Fruit fly (Drosophila melanogaster) whole organism, embryonic: Measurements from ENCODE around the gene CG7565.

Source experiments
- Bgb ChIP-seq: fragments of 200-800 bp; sonication (Bioruptor generic); IDR thresholded peaks from 2 replicates; pipeline ENCODE4 v1.3.6; 2022; ENCODE audit warnings: missing biosample characterization, missing genetic modification characterization; ENCODE audit not compliant: partially characterized antibody
- Blimp-1 ChIP-seq: fragments of 200-800 bp; sonication (Bioruptor generic); optimal IDR thresholded peaks from 3 replicates; lab custom pipeline; 2018; ENCODE audit warnings: missing biosample characterization, missing genetic modification characterization, mild to moderate bottlenecking, moderate library complexity, missing genetic modification reagents
- CG10209 ChIP-seq: fragments of 200-800 bp; sonication (Bioruptor generic); optimal IDR thresholded peaks from 3 replicates; lab custom pipeline; 2017; ENCODE audit warnings: missing biosample characterization, mild to moderate bottlenecking, missing genetic modification characterization, missing genetic modification reagents
- CG10366 ChIP-seq: fragments of 200-800 bp; sonication (Bioruptor generic); IDR thresholded peaks from 2 replicates; pipeline ENCODE4 v1.3.6; 2022; ENCODE audit warnings: missing biosample characterization, missing genetic modification characterization
- CG10959 ChIP-seq: fragments of 200-800 bp; sonication (Bioruptor generic); IDR thresholded peaks from 2 replicates; pipeline ENCODE4 v1.3.6; 2022; ENCODE audit warnings: missing biosample characterization, missing genetic modification characterization
- CG11247 ChIP-seq: fragments of 200-800 bp; sonication (Bioruptor generic); IDR thresholded peaks from 2 replicates; pipeline ENCODE4 v1.3.6; 2022; ENCODE audit warnings: missing biosample characterization, missing genetic modification characterization
- CG11398 ChIP-seq: fragments of 200-800 bp; sonication (Bioruptor generic); optimal IDR thresholded peaks from 2 replicates; lab custom pipeline; 2016; ENCODE audit warnings: missing biosample characterization, missing genetic modification characterization
- CG11696 ChIP-seq: fragments of 200-800 bp; sonication (Bioruptor generic); IDR thresholded peaks from 2 replicates; pipeline ENCODE4 v1.3.6; 2022; ENCODE audit warnings: missing biosample characterization, missing genetic modification characterization
- CG12155 ChIP-seq: fragments of 200-800 bp; sonication (Bioruptor generic); optimal IDR thresholded peaks from 3 replicates; lab custom pipeline; 2016; ENCODE audit warnings: missing biosample characterization, missing genetic modification characterization
- CG14441 ChIP-seq: fragments of 200-800 bp; sonication (Bioruptor generic); IDR thresholded peaks from 2 replicates; pipeline ENCODE4 v1.3.6; 2022; ENCODE audit warnings: missing biosample characterization, missing genetic modification characterization
- CG15696 ChIP-seq: fragments of 200-800 bp; sonication (Bioruptor generic); optimal IDR thresholded peaks from 2 replicates; lab custom pipeline; 2019; ENCODE audit warnings: missing biosample characterization, mild to moderate bottlenecking, missing genetic modification characterization, moderate library complexity
- CG17612 ChIP-seq: fragments of 200-800 bp; sonication (Bioruptor generic); IDR thresholded peaks from 2 replicates; pipeline ENCODE4 v1.3.6; 2022; ENCODE audit warnings: missing biosample characterization, missing genetic modification characterization
- CG2120 ChIP-seq: fragments of 200-800 bp; sonication (Bioruptor generic); optimal IDR thresholded peaks from 3 replicates; lab custom pipeline; 2016; ENCODE audit warnings: missing biosample characterization, missing genetic modification characterization
- CG2889 ChIP-seq: fragments of 200-800 bp; sonication (Bioruptor generic); IDR thresholded peaks from 3 replicates; pipeline ENCODE4 v1.3.6; 2022; ENCODE audit warnings: missing biosample characterization, missing genetic modification characterization
- CG3065 ChIP-seq: fragments of 200-800 bp; sonication (Bioruptor generic); optimal IDR thresholded peaks from 2 replicates; lab custom pipeline; 2016; ENCODE audit warnings: missing biosample characterization, missing genetic modification characterization
- CG31365 ChIP-seq: fragments of 200-800 bp; sonication (Bioruptor generic); optimal IDR thresholded peaks from 2 replicates; lab custom pipeline; 2018; ENCODE audit warnings: missing biosample characterization, mild to moderate bottlenecking, missing genetic modification characterization
- CG34376 ChIP-seq: fragments of 200-800 bp; sonication (Bioruptor generic); optimal IDR thresholded peaks from 2 replicates; lab custom pipeline; 2018; ENCODE audit warnings: missing biosample characterization, mild to moderate bottlenecking, missing genetic modification characterization
- CG42726 ChIP-seq: fragments of 200-800 bp; sonication (Bioruptor generic); IDR thresholded peaks from 2 replicates; pipeline ENCODE4 v1.3.6; 2022; ENCODE audit warnings: missing biosample characterization, missing genetic modification characterization; ENCODE audit not compliant: partially characterized antibody
- CG4282 ChIP-seq: fragments of 200-800 bp; sonication (Bioruptor generic); optimal IDR thresholded peaks from 2 replicates; lab custom pipeline; 2016; ENCODE audit warnings: missing biosample characterization, missing genetic modification characterization
- CG6654 ChIP-seq: fragments of 200-800 bp; sonication (Bioruptor generic); optimal IDR thresholded peaks from 2 replicates; lab custom pipeline; 2017; ENCODE audit warnings: missing biosample characterization, mild to moderate bottlenecking, missing genetic modification characterization
- CG7745 ChIP-seq: fragments of 200-800 bp; sonication (Bioruptor generic); optimal IDR thresholded peaks from 2 replicates; lab custom pipeline; 2018; ENCODE audit warnings: missing biosample characterization, mild to moderate bottlenecking, missing genetic modification characterization, moderate library complexity
- CG8290 ChIP-seq, 3 experiments: fragments of 200-800 bp; sonication (Bioruptor generic); optimal IDR thresholded peaks; 2 replicates each; lab custom pipeline; 2016 to 2019; ENCODE audit warnings: missing biosample characterization in 3 of 3, missing genetic modification characterization in 3 of 3, mild to moderate bottlenecking in 2 of 3, moderate library complexity in 1 of 3
- CG9609 ChIP-seq: fragments of 200-800 bp; sonication (Bioruptor generic); optimal IDR thresholded peaks from 3 replicates; lab custom pipeline; 2016; ENCODE audit warnings: missing biosample characterization, missing genetic modification characterization
- CoRest ChIP-seq: fragments of 200-800 bp; sonication (Bioruptor generic); optimal IDR thresholded peaks from 3 replicates; lab custom pipeline; 2018; ENCODE audit warnings: missing biosample characterization, mild to moderate bottlenecking, missing genetic modification characterization, moderate library complexity
- Dbx ChIP-seq: fragments of 200-800 bp; sonication (Bioruptor generic); IDR thresholded peaks from 3 replicates; pipeline ENCODE4 v1.3.6; 2022; ENCODE audit warnings: missing biosample characterization, missing genetic modification characterization
- Doc3 ChIP-seq: fragments of 200-800 bp; sonication (Bioruptor generic); IDR thresholded peaks from 3 replicates; pipeline ENCODE4 v1.3.6; 2022; ENCODE audit warnings: missing biosample characterization, missing genetic modification characterization; ENCODE audit not compliant: partially characterized antibody
- Dref ChIP-seq: fragments of 200-800 bp; sonication (Bioruptor generic); IDR thresholded peaks from 2 replicates; pipeline ENCODE4 v1.3.6; 2022; ENCODE audit warnings: missing biosample characterization, missing genetic modification characterization
- H2.0 ChIP-seq: fragments of 200-800 bp; sonication (Bioruptor generic); IDR thresholded peaks from 2 replicates; pipeline ENCODE4 v1.3.6; 2022; ENCODE audit warnings: missing biosample characterization, missing genetic modification characterization
- Hmr ChIP-seq: fragments of 200-800 bp; sonication (Bioruptor generic); optimal IDR thresholded peaks from 3 replicates; lab custom pipeline; 2017; ENCODE audit warnings: mild to moderate bottlenecking, missing biosample characterization, missing genetic modification reagents, missing genetic modification characterization
- Hr51 ChIP-seq, 2 experiments: fragments of 200-800 bp; sonication (Bioruptor generic); optimal IDR thresholded peaks; 2 replicates in 1 of 2; 3 replicates in 1 of 2; lab custom pipeline; 2016 to 2018; ENCODE audit warnings: missing biosample characterization in 2 of 2, missing genetic modification characterization in 2 of 2, mild to moderate bottlenecking in 1 of 2, moderate library complexity in 1 of 2
- Kr ChIP-seq: fragments of 200-800 bp; sonication (Bioruptor generic); optimal IDR thresholded peaks from 2 replicates; lab custom pipeline; 2017; ENCODE audit warnings: missing biosample characterization, mild to moderate bottlenecking, missing genetic modification characterization
- MESR4 ChIP-seq: fragments of 200-800 bp; sonication (Bioruptor generic); optimal IDR thresholded peaks from 2 replicates; lab custom pipeline; 2018; ENCODE audit warnings: missing biosample characterization, mild to moderate bottlenecking, missing genetic modification characterization, moderate library complexity
- Opbp ChIP-seq: fragments of 200-800 bp; sonication (Bioruptor generic); IDR thresholded peaks from 3 replicates; pipeline ENCODE4 v1.3.6; 2022; ENCODE audit warnings: missing biosample characterization, missing genetic modification characterization; ENCODE audit not compliant: partially characterized antibody
- Optix ChIP-seq: fragments of 200-800 bp; sonication (Bioruptor generic); IDR thresholded peaks from 3 replicates; pipeline ENCODE4 v1.3.6; 2022; ENCODE audit warnings: missing biosample characterization, missing genetic modification characterization
- Side ChIP-seq: fragments of 200-800 bp; sonication (Bioruptor generic); optimal IDR thresholded peaks from 2 replicates; lab custom pipeline; 2016; ENCODE audit warnings: missing biosample characterization, missing genetic modification characterization
- Ssrp ChIP-seq: fragments of 200-800 bp; sonication (Bioruptor generic); optimal IDR thresholded peaks from 2 replicates; lab custom pipeline; 2018; ENCODE audit warnings: missing biosample characterization, mild to moderate bottlenecking, missing genetic modification characterization, moderate library complexity
- az2 ChIP-seq: fragments of 200-800 bp; sonication (Bioruptor generic); optimal IDR thresholded peaks from 3 replicates; lab custom pipeline; 2016; ENCODE audit warnings: missing biosample characterization, missing genetic modification characterization
- br ChIP-seq: fragments of >200 bp; optimal IDR thresholded peaks from 2 replicates; lab custom pipeline; 2017
- dimm ChIP-seq: fragments of 200-800 bp; sonication (Bioruptor generic); IDR thresholded peaks from 2 replicates; pipeline ENCODE4 v1.3.6; 2022; ENCODE audit warnings: missing biosample characterization, missing genetic modification characterization
- dysf ChIP-seq: fragments of 200-800 bp; sonication (Bioruptor generic); IDR thresholded peaks from 3 replicates; pipeline ENCODE4 v1.3.6; 2022; ENCODE audit warnings: missing biosample characterization, missing genetic modification characterization
- ems ChIP-seq: fragments of 200-800 bp; sonication (Bioruptor generic); optimal IDR thresholded peaks from 3 replicates; lab custom pipeline; 2016; ENCODE audit warnings: missing biosample characterization, missing genetic modification characterization
- en ChIP-seq: fragments of 200-800 bp; sonication (Bioruptor generic); optimal IDR thresholded peaks from 2 replicates; lab custom pipeline; 2016; ENCODE audit warnings: missing biosample characterization, missing genetic modification characterization
- fd102C ChIP-seq: fragments of 200-800 bp; sonication (Bioruptor generic); optimal IDR thresholded peaks from 2 replicates; lab custom pipeline; 2018; ENCODE audit warnings: missing biosample characterization, mild to moderate bottlenecking, missing genetic modification characterization, moderate library complexity
- gcm2 ChIP-seq: fragments of 200-800 bp; sonication (Bioruptor generic); optimal IDR thresholded peaks from 2 replicates; lab custom pipeline; 2016; ENCODE audit warnings: missing biosample characterization, missing genetic modification characterization
- ham ChIP-seq: fragments of 200-800 bp; sonication (Bioruptor generic); IDR thresholded peaks from 2 replicates; pipeline ENCODE4 v1.3.6; 2022; ENCODE audit warnings: missing biosample characterization, missing genetic modification characterization
- kah ChIP-seq: fragments of 200-800 bp; sonication (Bioruptor generic); optimal IDR thresholded peaks from 2 replicates; lab custom pipeline; 2018; ENCODE audit warnings: missing biosample characterization, mild to moderate bottlenecking, missing genetic modification characterization
- nerfin-2 ChIP-seq: fragments of 200-800 bp; sonication (Bioruptor generic); IDR thresholded peaks from 2 replicates; pipeline ENCODE4 v1.3.6; 2022; ENCODE audit warnings: missing biosample characterization, missing genetic modification characterization; ENCODE audit not compliant: partially characterized antibody
- sim ChIP-seq: fragments of 200-800 bp; sonication (Bioruptor generic); IDR thresholded peaks from 2 replicates; pipeline ENCODE4 v1.3.6; 2022; ENCODE audit warnings: missing biosample characterization, missing genetic modification characterization
- tap ChIP-seq: fragments of 200-800 bp; optimal IDR thresholded peaks from 3 replicates; lab custom pipeline; 2019; ENCODE audit warnings: missing biosample characterization, mild to moderate bottlenecking, missing genetic modification characterization, moderate library complexity
- z ChIP-seq: fragments of 200-800 bp; sonication (Bioruptor generic); IDR thresholded peaks from 3 replicates; pipeline ENCODE4 v1.3.6; 2022; ENCODE audit warnings: missing biosample characterization, missing genetic modification characterization

The CG7565 gene

DNA sequence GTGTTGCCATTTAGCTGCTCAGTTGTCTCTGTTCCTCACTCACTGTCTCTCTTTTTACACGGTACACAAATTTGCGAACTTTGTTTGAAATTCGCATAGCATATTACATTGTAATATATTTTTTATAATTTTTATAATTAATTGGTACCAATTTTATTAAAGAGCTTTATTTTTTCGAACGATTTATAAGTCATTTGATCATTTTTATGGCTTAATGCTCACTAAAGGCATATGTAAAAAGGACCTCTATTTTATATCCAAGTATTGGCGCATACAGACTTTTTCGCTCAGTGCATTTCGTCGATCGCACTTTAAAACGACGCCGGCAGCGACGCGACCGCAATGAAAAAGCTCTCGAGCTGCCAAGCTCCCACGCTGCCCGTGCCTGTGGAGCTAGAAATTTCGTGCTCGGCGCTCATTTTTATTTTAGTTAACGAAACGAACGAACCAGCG is 4.5 kb upstream of the CG7565 start (continued):
- TF ChIP-seq CG15696 (tag; lab: Kevin White, UChicago) (peak; percentile 68), dysf (GFP tag; lab: Robert Waterston, UW) (peak; percentile 98), CG42726 (no peak), Optix (GFP tag; lab: Robert Waterston, UW) (peak; percentile 69; the same call in 2 of the 3 replicates), CG11398 (GFP tag; lab: Kevin White, UChicago) (peak; percentile 45), Dbx (peak; percentile 98), CG10959 (GFP tag; lab: Robert Waterston, UW) (peak; percentile 37; the same call in 1 of the 2 replicates), Side (GFP tag; lab: Kevin White, UChicago) (peak; percentile 92), MESR4 (peak; percentile 20), H2.0 (GFP tag; lab: Robert Waterston, UW) (peak; percentile 90), CG11247 (GFP tag; lab: Robert Waterston, UW) (peak; percentile 96), Opbp (GFP tag; lab: Robert Waterston, UW) (no peak), Hmr (GFP tag; lab: Kevin White, UChicago) (peak; percentile 99), tap (tag; lab: Kevin White, UChicago) (peak; percentile 89), CG12155 (GFP tag; lab: Kevin White, UChicago) (peak; percentile 94), CoRest (tag; lab: Kevin White, UChicago) (peak; percentile 98), CG2889 (GFP tag; lab: Robert Waterston, UW) (peak; percentile 93), en (GFP tag; lab: Kevin White, UChicago) (peak; percentile 55), CG11696 (GFP tag; lab: Robert Waterston, UW) (peak; percentile 83), CG7745 (tag; lab: Kevin White, UChicago) (no peak), kah (GFP tag; lab: Kevin White, UChicago) (peak; percentile 81), fd102C (GFP tag; lab: Kevin White, UChicago) (no peak), ham (GFP tag; lab: Robert Waterston, UW) (peak; percentile 93), CG14441 (peak; percentile 94), gcm2 (peak; percentile 69), z (GFP tag; lab: Robert Waterston, UW) (0 out of 3 replicates have a peak, but pooled peaks have one; percentile 45), CG10366 (GFP tag; lab: Robert Waterston, UW) (peak; percentile 94), Dref (GFP tag; lab: Robert Waterston, UW) (no peak), CG3065 (GFP tag; lab: Kevin White, UChicago) (peak; percentile 82), ems (peak; percentile 88), sim (GFP tag; lab: Robert Waterston, UW) (peak; percentile 39; the same call in 1 of the 2 replicates), br (lab: Kevin White, UChicago) (no peak), CG8290 (GFP tag; optimal IDR thresholded peaks at IDR 0.05; lab: Kevin White, UChicago) (peak; percentile 61), CG8290 (tag; optimal IDR thresholded peaks at IDR 0.05; lab: Kevin White, UChicago) (peak in 1 of 2 experiments; percentile 74), CG6654 (GFP tag; lab: Kevin White, UChicago) (peak; percentile 79), CG34376 (GFP tag; lab: Kevin White, UChicago) (peak; percentile 94), Blimp-1 (GFP tag; lab: Kevin White, UChicago) (peak; percentile 72), Ssrp (tag; lab: Kevin White, UChicago) (peak; percentile 88), CG2120 (GFP tag; lab: Kevin White, UChicago) (peak; percentile 97), CG10209 (GFP tag; lab: Kevin White, UChicago) (peak; percentile 97), CG31365 (tag; lab: Kevin White, UChicago) (peak; percentile 46), CG4282 (GFP tag; lab: Kevin White, UChicago) (peak; percentile 66), CG17612 (peak; percentile 88), Kr (GFP tag; lab: Kevin White, UChicago) (no peak), az2 (GFP tag; lab: Kevin White, UChicago) (peak; percentile 93), dimm (peak; percentile 65), Doc3 (no peak), Hr51 (GFP tag; optimal IDR thresholded peaks at IDR 0.05; lab: Kevin White, UChicago) (peak; percentile 90 to 98), Bgb (GFP tag; lab: Robert Waterston, UW) (no peak), nerfin-2 (GFP tag; lab: Robert Waterston, UW) (no peak), CG9609 (peak; percentile 74)
